Worm (Caenorhabditis elegans): ENCODE measurements around the gene F56C9.8.

ce11 chrIII:7271083-7271482 lies 48.2 kb downstream of the F56C9.8 start:
- no peak for TF ChIP-seq fkh-6 (tag; optimal IDR thresholded peaks at IDR 0.05)
- TF ChIP-seq nfya-1 (tag; optimal IDR thresholded peaks at IDR 0.05) = no peak
- no peak for TF ChIP-seq ama-1 (optimal IDR thresholded peaks at IDR 0.05)
- TF ChIP-seq ref-2 (tag; optimal IDR thresholded peaks at IDR 0.05) = no peak
- TF ChIP-seq F13H6.1 (tag; optimal IDR thresholded peaks at IDR 0.05) = no peak
- no peak for TF ChIP-seq ceh-18 (tag; optimal IDR thresholded peaks at IDR 0.05)

Measured in whole organism, late embryonic.